Fruit fly (Drosophila melanogaster): ENCODE measurements around the gene CG10628.

Gene CG10628

dm6 chr2L:19769703-19770102, 11.3 kb upstream of the CG10628 start:
- TF ChIP-seq CG17801 (GFP tag; optimal IDR thresholded peaks at IDR 0.05; ENCODE audit: partially characterized antibody): no peak

dm6 chr2L:19768967-19769366, 10.6 kb upstream of the CG10628 start, which contains the start of gene bsh:
Gene bsh (minus strand): TSS chr2L:19769067.
- no peak for TF ChIP-seq CG17801 (GFP tag; optimal IDR thresholded peaks at IDR 0.05; ENCODE audit: partially characterized antibody)

- TF ChIP-seq CG17801 (GFP tag; optimal IDR thresholded peaks at IDR 0.05; ENCODE audit: partially characterized antibody): no peak
These were observed 7.0 kb upstream of the CG10628 start for dm6 chr2L:19765406-19765805.

- TF ChIP-seq CG17801 (GFP tag; optimal IDR thresholded peaks at IDR 0.05; ENCODE audit: partially characterized antibody): no peak
These were observed 6.2 kb upstream of the CG10628 start for dm6 chr2L:19764581-19765136.

dm6 chr2L:19763773-19764580, 5.6 kb upstream of the CG10628 start, which contains the start of gene fbp:
Gene fbp (minus strand): TSS chr2L:19764136.
- TF ChIP-seq CG17801 (GFP tag; optimal IDR thresholded peaks at IDR 0.05; ENCODE audit: partially characterized antibody): peak; percentile 76

dm6 chr2L:19763446-19763772, 5.0 kb upstream of the CG10628 start:
- no peak for TF ChIP-seq CG17801 (GFP tag; optimal IDR thresholded peaks at IDR 0.05; ENCODE audit: partially characterized antibody)

- peak; percentile 39 for TF ChIP-seq CG17801 (GFP tag; optimal IDR thresholded peaks at IDR 0.05; ENCODE audit: partially characterized antibody)
These were observed 1.7 kb downstream of the CG10628 start, which contains the start of gene CG10631 for dm6 chr2L:19756716-19757115. Gene CG10631 (minus strand): TSS chr2L:19756904.

- TF ChIP-seq CG17801 (GFP tag; optimal IDR thresholded peaks at IDR 0.05; ENCODE audit: partially characterized antibody): no peak
These were observed 2.4 kb downstream of the CG10628 start for dm6 chr2L:19756040-19756439.

dm6 chr2L:19755015-19755414, 3.4 kb downstream of the CG10628 start:
- TF ChIP-seq CG17801 (GFP tag; optimal IDR thresholded peaks at IDR 0.05; ENCODE audit: partially characterized antibody): no peak

dm6 chr2L:19750571-19750970, 7.8 kb downstream of the CG10628 start:
- TF ChIP-seq CG17801 (GFP tag; optimal IDR thresholded peaks at IDR 0.05; ENCODE audit: partially characterized antibody): no peak

- TF ChIP-seq CG17801 (GFP tag; optimal IDR thresholded peaks at IDR 0.05; ENCODE audit: partially characterized antibody): no peak
These were observed 22.7 kb downstream of the CG10628 start, which contains the start of the genes CG10462 and Nf-YB for dm6 chr2L:19735635-19736109. Gene CG10462 (minus strand): TSS chr2L:19735980. Gene Nf-YB (plus strand): TSS chr2L:19736044.

- TF ChIP-seq CG17801 (GFP tag; optimal IDR thresholded peaks at IDR 0.05; ENCODE audit: partially characterized antibody): no peak
These were observed 35.9 kb downstream of the CG10628 start for dm6 chr2L:19722517-19722916.

All from ovary, adult (tissue).